Worm (Caenorhabditis elegans): Measurements from ENCODE around the gene C48B4.11.

C48B4.11 gene

DNA sequence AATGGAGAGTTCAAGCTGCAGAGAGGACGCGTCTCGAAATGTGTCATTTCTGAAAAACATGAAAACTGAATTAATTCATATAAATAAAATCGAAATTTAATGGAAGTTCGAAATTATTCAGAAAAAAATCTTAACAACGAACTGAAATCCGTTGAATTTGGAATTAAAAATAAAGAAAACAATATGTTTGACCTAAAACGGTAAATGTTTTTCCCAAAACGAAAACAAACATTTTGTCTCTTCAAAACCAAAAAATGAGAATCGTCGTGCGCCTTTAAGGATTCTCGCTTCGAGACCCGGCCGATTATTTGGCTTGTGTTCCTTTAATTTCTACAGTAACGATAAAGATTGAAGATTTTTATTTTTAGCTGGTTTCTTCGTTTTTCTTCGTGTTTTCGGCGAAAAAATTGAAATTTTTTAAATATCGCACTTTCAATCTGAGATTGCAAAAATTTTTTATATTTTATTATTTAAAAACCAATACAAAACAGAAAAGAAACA is 6.5 kb downstream of the C48B4.11 start, which contains the start of gene C48B4.7:
Gene C48B4.7, minus strand, starts transcription at position 51 of the 501 bp plus-strand sequence.
- TF ChIP-seq repo-1 (tag; optimal IDR thresholded peaks at IDR 0.05): no peak
- peak; percentile 90 for TF ChIP-seq madf-6 (GFP tag; IDR thresholded peaks at IDR 0.05)
- no peak for TF ChIP-seq F57A8.1 (GFP tag; optimal IDR thresholded peaks at IDR 0.05)
- peak; percentile 78 for TF ChIP-seq madf-8 (GFP tag; conservative IDR thresholded peaks at IDR 0.05)
- peak; percentile 90 for TF ChIP-seq F33H1.4 (GFP tag; IDR thresholded peaks at IDR 0.05)
- peak; percentile 44 for TF ChIP-seq F49E8.2 (tag; optimal IDR thresholded peaks at IDR 0.05; ENCODE audit: insufficient read depth)
- TF ChIP-seq him-1 (tag; optimal IDR thresholded peaks at IDR 0.05): peak; percentile 64
- peak; percentile 31 for TF ChIP-seq efl-1 (GFP tag; optimal IDR thresholded peaks at IDR 0.05)
- no peak for TF ChIP-seq T26A5.8 (tag; optimal IDR thresholded peaks at IDR 0.05)
- TF ChIP-seq F10E7.11 (tag; optimal IDR thresholded peaks at IDR 0.05): no peak
- TF ChIP-seq lsl-1 (GFP tag; optimal IDR thresholded peaks at IDR 0.05): peak; percentile 87
- TF ChIP-seq snpc-1.3 (tag; optimal IDR thresholded peaks at IDR 0.05; ENCODE audit: insufficient read depth): peak; percentile 14
- peak; percentile 78 for TF ChIP-seq xnd-1 (tag; optimal IDR thresholded peaks at IDR 0.05)
- no peak for TF ChIP-seq Y53F4B.3 (GFP tag; IDR thresholded peaks at IDR 0.05)
- peak; percentile 37 for TF ChIP-seq snpc-3.4 (tag; optimal IDR thresholded peaks at IDR 0.05)

DNA sequence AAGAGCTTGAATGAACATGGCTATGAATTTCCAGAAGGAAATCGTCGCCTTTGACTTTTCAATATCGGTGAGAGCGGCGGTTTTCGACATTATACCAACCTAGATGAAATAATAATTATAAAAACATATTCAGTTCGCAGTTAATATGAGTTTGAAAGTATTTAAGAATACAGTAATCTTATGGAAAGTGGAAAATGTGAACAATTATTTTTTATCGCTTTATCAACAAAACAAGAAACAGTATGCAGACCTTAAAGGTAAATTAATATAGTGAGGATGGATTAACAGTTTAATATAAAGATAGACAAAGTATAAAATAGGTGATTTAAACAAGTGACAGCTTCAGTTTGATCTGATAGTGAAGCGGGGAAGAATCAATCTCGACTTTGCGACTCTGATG is 7.5 kb downstream of the C48B4.11 start, which contains the start of gene C48B4.6:
Gene C48B4.6, minus strand, starts transcription at position 101 of the 400 bp plus-strand sequence.
- TF ChIP-seq fkh-3 (tag; optimal IDR thresholded peaks at IDR 0.05) (no peak), F57A8.1 (GFP tag; optimal IDR thresholded peaks at IDR 0.05) (no peak), xnd-1 (tag; optimal IDR thresholded peaks at IDR 0.05) (no peak), repo-1 (tag; optimal IDR thresholded peaks at IDR 0.05) (no peak), Y53F4B.3 (GFP tag; IDR thresholded peaks at IDR 0.05) (no peak), nfyb-1 (GFP tag; IDR thresholded peaks at IDR 0.05) (no peak)

DNA sequence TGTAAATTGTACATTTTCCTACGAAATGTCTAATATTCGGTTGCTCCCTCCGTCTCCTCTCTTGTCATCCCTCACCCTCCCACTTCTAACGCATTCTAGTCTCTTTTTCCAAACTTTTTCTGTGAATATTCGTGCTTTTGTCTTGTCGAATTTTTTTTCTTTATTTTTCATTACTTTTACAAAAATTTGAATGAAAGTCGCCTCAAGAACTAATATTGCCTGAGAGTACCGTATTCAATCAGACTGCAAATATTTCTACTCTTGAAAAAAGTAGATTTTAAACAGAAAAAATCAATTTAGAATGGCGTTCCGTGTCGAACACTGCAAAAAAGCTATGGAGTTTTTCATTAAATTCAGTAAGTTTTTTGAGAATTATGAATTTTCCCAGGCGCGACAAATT is 9.6 kb downstream of the C48B4.11 start, which contains the start of gene ZK1098.11:
Gene ZK1098.11, plus strand, starts transcription at position 301 of the 400 bp plus-strand sequence.
- TF ChIP-seq cebp-1 (GFP tag; IDR thresholded peaks at IDR 0.05): no peak
- TF ChIP-seq cebp-1 (tag; optimal IDR thresholded peaks at IDR 0.05): no peak
- TF ChIP-seq egl-18 (GFP tag; IDR thresholded peaks at IDR 0.05): no peak
- TF ChIP-seq unc-130 (GFP tag; optimal IDR thresholded peaks at IDR 0.05): no peak
- TF ChIP-seq akir-1 (GFP tag; optimal IDR thresholded peaks at IDR 0.05): no peak
- no peak for TF ChIP-seq F22D6.2 (tag; optimal IDR thresholded peaks at IDR 0.05)
- no peak for TF ChIP-seq nhr-27 (tag; optimal IDR thresholded peaks at IDR 0.05)
- no peak for TF ChIP-seq T07F8.4 (tag; optimal IDR thresholded peaks at IDR 0.05)
- no peak for TF ChIP-seq ccch-3 (GFP tag; optimal IDR thresholded peaks at IDR 0.05)
- TF ChIP-seq ZK185.1 (tag; optimal IDR thresholded peaks at IDR 0.05; ENCODE audit: poor library complexity, severe bottlenecking): no peak
- no peak for TF ChIP-seq let-526 (GFP tag; IDR thresholded peaks at IDR 0.05)
- no peak for TF ChIP-seq aptf-2 (GFP tag; conservative IDR thresholded peaks at IDR 0.05)
- no peak for TF ChIP-seq F55B11.4 (tag; optimal IDR thresholded peaks at IDR 0.05; ENCODE audit: borderline replicate concordance, insufficient read depth)
- TF ChIP-seq zim-3 (tag; optimal IDR thresholded peaks at IDR 0.05): no peak
- TF ChIP-seq dox-1 (GFP tag; IDR thresholded peaks at IDR 0.05): no peak
- TF ChIP-seq D2030.7 (GFP tag; IDR thresholded peaks at IDR 0.05): no peak
- no peak for TF ChIP-seq lin-54 (GFP tag; optimal IDR thresholded peaks at IDR 0.05)
- no peak for TF ChIP-seq bed-2 (GFP tag; IDR thresholded peaks at IDR 0.05)
- no peak for TF ChIP-seq lin-26 (GFP tag; IDR thresholded peaks at IDR 0.05)
- TF ChIP-seq zfh-2 (GFP tag; conservative IDR thresholded peaks at IDR 0.05): no peak
- no peak for TF ChIP-seq K12H6.12 (tag; optimal IDR thresholded peaks at IDR 0.05)
